Worm (Caenorhabditis elegans) whole organism, young adult: Measurements from ENCODE around the gene eif-3.F.

Experiments
- ama-1 ChIP-seq, 3 experiments: fragments of 150-350 bp in 1 of 3; sonication (generic microtip) in 2 of 3; optimal IDR thresholded peaks; 2 replicates each; lab custom pipeline; 2014 to 2018; ENCODE audit warnings: missing biosample characterization in 2 of 3, missing genetic modification characterization in 2 of 3, missing genetic modification reagents in 2 of 3
- egrh-3 ChIP-seq: fragments of 200-800 bp; sonication (Bioruptor generic); IDR thresholded peaks from 2 replicates; pipeline ENCODE4 v1.3.6; 2022; ENCODE audit warnings: missing genetic modification reagents, missing genetic modification characterization, missing compliant biosample characterization
- hlh-12 ChIP-seq: sonication (generic microtip); optimal IDR thresholded peaks from 2 replicates; lab custom pipeline; 2016; ENCODE audit warnings: missing genetic modification characterization, missing compliant biosample characterization
- lag-1 ChIP-seq: fragments of 200-800 bp; sonication (Bioruptor generic); IDR thresholded peaks from 2 replicates; pipeline ENCODE4 v1.3.6; 2022; ENCODE audit warnings: missing genetic modification reagents, missing genetic modification characterization, missing compliant biosample characterization
- let-607 ChIP-seq, 2 experiments: fragments of 200-800 bp in 1 of 2; sonication (Bioruptor generic) in 1 of 2; sonication (generic microtip) in 1 of 2; optimal IDR thresholded peaks; 2 replicates each; lab custom pipeline; 2016 to 2018; ENCODE audit warnings: mild to moderate bottlenecking in 2 of 2, missing compliant biosample characterization in 2 of 2, missing genetic modification characterization in 2 of 2, moderate library complexity in 2 of 2, missing genotype in 1 of 2
- madf-3 ChIP-seq: fragments of 200-800 bp; sonication (Bioruptor generic); IDR thresholded peaks from 2 replicates; pipeline ENCODE4 v1.3.6; 2022; ENCODE audit warnings: missing genetic modification reagents, missing genetic modification characterization, missing compliant biosample characterization
- nhr-90 ChIP-seq: sonication (generic microtip); optimal IDR thresholded peaks from 2 replicates; lab custom pipeline; 2016; ENCODE audit warnings: missing genotype, mild to moderate bottlenecking, missing genetic modification characterization, missing compliant biosample characterization
- rpc-1 ChIP-seq, 2 experiments: fragments of 150-350 bp in 1 of 2; sonication (generic microtip) in 1 of 2; optimal IDR thresholded peaks; 2 replicates each; lab custom pipeline; 2014 to 2018; ENCODE audit warnings: missing biosample characterization in 1 of 2, missing genetic modification characterization in 1 of 2, missing genetic modification reagents in 1 of 2, missing genotype in 1 of 2
- tbx-9 ChIP-seq: sonication (generic microtip); optimal IDR thresholded peaks from 2 replicates; lab custom pipeline; 2016; ENCODE audit warnings: borderline replicate concordance, missing genetic modification characterization, inconsistent platforms, missing compliant biosample characterization
- unc-62 ChIP-seq: fragments of 150-350 bp; optimal IDR thresholded peaks from 2 replicates; lab custom pipeline; 2014; ENCODE audit warnings: missing biosample characterization, missing genetic modification reagents, missing genetic modification characterization
- zim-3 ChIP-seq: sonication (generic microtip); optimal IDR thresholded peaks from 2 replicates; lab custom pipeline; 2017; ENCODE audit warnings: mild to moderate bottlenecking, missing genetic modification characterization, moderate library complexity, missing compliant biosample characterization

- no peak for TF ChIP-seq rpc-1 (optimal IDR thresholded peaks at IDR 0.05; lab: Kevin White, UChicago)
- TF ChIP-seq rpc-1 (tag; optimal IDR thresholded peaks at IDR 0.05; lab: Kevin White, UChicago) = no peak
- TF ChIP-seq zim-3 = no peak
- no peak for TF ChIP-seq egrh-3 (GFP tag; lab: Robert Waterston, UW)
- TF ChIP-seq madf-3 (GFP tag; lab: Robert Waterston, UW) = no peak
- TF ChIP-seq nhr-90 = no peak
- no peak for TF ChIP-seq tbx-9 (tag; lab: Kevin White, UChicago)
- no peak for TF ChIP-seq ama-1 (optimal IDR thresholded peaks at IDR 0.05; lab: Kevin White, UChicago)
- no peak for TF ChIP-seq ama-1 (GFP tag; optimal IDR thresholded peaks at IDR 0.05; lab: Kevin White, UChicago)
- TF ChIP-seq let-607 (tag; optimal IDR thresholded peaks at IDR 0.05; lab: Kevin White, UChicago) = peak in 1 of 2 experiments; percentile 2
- no peak for TF ChIP-seq unc-62 (GFP tag; lab: Kevin White, UChicago)
- TF ChIP-seq lag-1 (GFP tag; lab: Robert Waterston, UW) = no peak
- no peak for TF ChIP-seq hlh-12 (tag; lab: Kevin White, UChicago)
Observed at ce11 chrII:9301065-9301464, 30.4 kb upstream of the eif-3.F start.
